Worm (Caenorhabditis elegans) whole organism, L4 larva: Measurements from ENCODE around the gene F53F4.1.

Experiments used
- ZK546.5 ChIP-seq, 2 experiments: sonication (generic microtip); optimal IDR thresholded peaks; 2 replicates each; lab custom pipeline; 2017; ENCODE audit warnings: missing biosample characterization in 2 of 2, missing genetic modification characterization in 2 of 2
- aly-2 ChIP-seq: sonication (generic microtip); optimal IDR thresholded peaks from 2 replicates; lab custom pipeline; 2018; ENCODE audit warnings: missing biosample characterization, missing genetic modification characterization
- ceh-28 ChIP-seq: fragments of 150-350 bp; optimal IDR thresholded peaks from 2 replicates; lab custom pipeline; 2014; ENCODE audit warnings: missing biosample characterization, missing genetic modification reagents, missing genetic modification characterization
- fkh-10 ChIP-seq: fragments of 150-350 bp; optimal IDR thresholded peaks from 2 replicates; lab custom pipeline; 2014; ENCODE audit warnings: missing biosample characterization, missing genetic modification reagents, missing genetic modification characterization
- lin-39 ChIP-seq: fragments of 150-350 bp; optimal IDR thresholded peaks from 2 replicates; lab custom pipeline; 2014; ENCODE audit warnings: missing biosample characterization, missing genetic modification reagents, missing genetic modification characterization
- pha-4 ChIP-seq, 2 experiments: fragments of 150-350 bp in 1 of 2; fragments of 200-800 bp in 1 of 2; sonication (Bioruptor generic) in 1 of 2; IDR thresholded peaks in 1 of 2; optimal IDR thresholded peaks in 1 of 2; 2 replicates each; pipeline versions ENCODE4 v1.3.6 to Lab custom; 2014 to 2022; ENCODE audit warnings: missing genetic modification characterization in 2 of 2, missing genetic modification reagents in 2 of 2, missing biosample characterization in 1 of 2, missing compliant biosample characterization in 1 of 2
- sdz-12 ChIP-seq: fragments of 200-800 bp; sonication (Bioruptor generic); optimal IDR thresholded peaks from 2 replicates; lab custom pipeline; 2018; ENCODE audit warnings: mild to moderate bottlenecking, missing genetic modification characterization, missing compliant biosample characterization
- unc-62 ChIP-seq, 3 experiments: fragments of 150-350 bp in 1 of 3; sonication (generic microtip); optimal IDR thresholded peaks in 2 of 3; peaks in 1 of 3; 1 replicate in 1 of 3; 2 replicates in 2 of 3; lab custom pipeline; 2014 to 2017; ENCODE audit warnings: missing biosample characterization in 3 of 3, missing genetic modification characterization in 3 of 3, missing genetic modification reagents in 3 of 3, missing genotype in 1 of 3
- vab-7 ChIP-seq: fragments of 200-800 bp; sonication (Bioruptor generic); IDR thresholded peaks from 2 replicates; pipeline ENCODE4 v1.3.6; 2022; ENCODE audit warnings: missing genetic modification reagents, missing genetic modification characterization, missing compliant biosample characterization
- zag-1 ChIP-seq: fragments of 150-350 bp; optimal IDR thresholded peaks from 2 replicates; lab custom pipeline; 2014; ENCODE audit warnings: missing biosample characterization, missing genetic modification characterization
- ztf-11 ChIP-seq: fragments of 150-350 bp; optimal IDR thresholded peaks from 2 replicates; lab custom pipeline; 2014; ENCODE audit warnings: missing biosample characterization, missing genetic modification characterization

- TF ChIP-seq fkh-10 (no peak), ztf-11 (tag; lab: Kevin White, UChicago) (no peak), ZK546.5 (tag; optimal IDR thresholded peaks at IDR 0.05; lab: Kevin White, UChicago) (no peak), aly-2 (tag; lab: Kevin White, UChicago) (no peak), ceh-28 (tag; lab: Kevin White, UChicago) (no peak), unc-62 (GFP tag; optimal IDR thresholded peaks at IDR 0.05 in 1 of 2; lab: Kevin White, UChicago) (peak in 1 of 2 experiments; percentile 53), unc-62 (tag; optimal IDR thresholded peaks at IDR 0.05; lab: Kevin White, UChicago) (no peak), pha-4 (GFP tag; IDR thresholded peaks at IDR 0.05; lab: Robert Waterston, UW) (no peak), pha-4 (tag; optimal IDR thresholded peaks at IDR 0.05; lab: Kevin White, UChicago) (no peak), vab-7 (GFP tag; lab: Robert Waterston, UW) (no peak), zag-1 (tag; lab: Kevin White, UChicago) (no peak), sdz-12 (GFP tag; lab: Kevin White, UChicago) (no peak), lin-39 (no peak)
Measured at ce11 chrV:13591504-13592174, 7.1 kb downstream of the F53F4.1 start, which contains the start of gene tbcb-1.
